Fruit fly (Drosophila melanogaster) whole organism, embryonic: ENCODE results near the gene CG10747.
A peak's percentile ranks its signal among the peaks of the same experiment; 100 is the strongest.

Experiments
- Atf6 ChIP-seq: fragments of 200-800 bp; sonication (Bioruptor generic); IDR thresholded peaks from 2 replicates; pipeline ENCODE4 v1.3.6; 2022; ENCODE audit warnings: missing biosample characterization, missing genetic modification characterization
- Awh ChIP-seq: fragments of 200-800 bp; sonication (Bioruptor generic); IDR thresholded peaks from 2 replicates; pipeline ENCODE4, ENCODE4 v1.3.6; 2022; ENCODE audit warnings: missing biosample characterization, missing genetic modification characterization
- C15 ChIP-seq: fragments of 200-800 bp; sonication (Bioruptor generic); IDR thresholded peaks from 3 replicates; pipeline ENCODE4 v1.3.6; 2022; ENCODE audit warnings: missing biosample characterization, missing genetic modification characterization
- CG10267 ChIP-seq: fragments of 200-800 bp; sonication (Bioruptor generic); optimal IDR thresholded peaks from 2 replicates; lab custom pipeline; 2018; ENCODE audit warnings: missing biosample characterization, mild to moderate bottlenecking, missing genetic modification characterization, moderate library complexity
- CG10462 ChIP-seq: fragments of 200-800 bp; sonication (Bioruptor generic); optimal IDR thresholded peaks from 2 replicates; lab custom pipeline; 2016; ENCODE audit warnings: missing biosample characterization, missing genetic modification characterization
- CG10979 ChIP-seq: fragments of 200-800 bp; sonication (Bioruptor generic); optimal IDR thresholded peaks from 2 replicates; lab custom pipeline; 2018; ENCODE audit warnings: missing biosample characterization, mild to moderate bottlenecking, missing genetic modification characterization, moderate library complexity
- CG11085 ChIP-seq: fragments of 200-800 bp; sonication (Bioruptor generic); IDR thresholded peaks from 2 replicates; pipeline ENCODE4 v1.3.6; 2022; ENCODE audit warnings: missing biosample characterization, missing genetic modification characterization
- CG11456 ChIP-seq: fragments of 200-800 bp; sonication (Bioruptor generic); IDR thresholded peaks from 3 replicates; pipeline ENCODE4 v1.3.6; 2022; ENCODE audit warnings: missing biosample characterization, missing genetic modification characterization
- CG11504 ChIP-seq: fragments of 200-800 bp; sonication (Bioruptor generic); optimal IDR thresholded peaks from 3 replicates; lab custom pipeline; 2019; ENCODE audit warnings: missing biosample characterization, mild to moderate bottlenecking, missing genetic modification characterization, moderate library complexity
- CG12744 ChIP-seq: fragments of 200-800 bp; sonication (Bioruptor generic); optimal IDR thresholded peaks from 2 replicates; lab custom pipeline; 2016; ENCODE audit warnings: missing biosample characterization, missing genetic modification characterization
- CG14050 ChIP-seq: fragments of 200-800 bp; sonication (Bioruptor generic); IDR thresholded peaks from 3 replicates; pipeline ENCODE4 v1.3.6; 2022; ENCODE audit warnings: missing biosample characterization, missing genetic modification characterization
- CG2202 ChIP-seq: fragments of 200-800 bp; sonication (Bioruptor generic); optimal IDR thresholded peaks from 2 replicates; lab custom pipeline; 2018; ENCODE audit warnings: missing biosample characterization, mild to moderate bottlenecking, missing genetic modification characterization
- CG2875 ChIP-seq: fragments of 200-800 bp; sonication (Bioruptor generic); optimal IDR thresholded peaks from 2 replicates; lab custom pipeline; 2017; ENCODE audit warnings: missing biosample characterization, mild to moderate bottlenecking, missing genetic modification characterization, missing genetic modification reagents
- CG30431 ChIP-seq: fragments of 200-800 bp; sonication (Bioruptor generic); optimal IDR thresholded peaks from 2 replicates; lab custom pipeline; 2017; ENCODE audit warnings: missing biosample characterization, missing genetic modification characterization
- CG33213 ChIP-seq: fragments of 200-800 bp; sonication (Bioruptor generic); optimal IDR thresholded peaks from 3 replicates; lab custom pipeline; 2016; ENCODE audit warnings: missing biosample characterization, missing genetic modification characterization
- CG3407 ChIP-seq: fragments of 200-800 bp; sonication (Bioruptor generic); optimal IDR thresholded peaks from 2 replicates; lab custom pipeline; 2018; ENCODE audit warnings: missing biosample characterization, mild to moderate bottlenecking, missing genetic modification characterization
- CG34224 ChIP-seq: fragments of 200-800 bp; sonication (Bioruptor generic); IDR thresholded peaks from 3 replicates; pipeline ENCODE4 v1.3.6; 2022; ENCODE audit warnings: missing biosample characterization, missing genetic modification characterization; ENCODE audit not compliant: partially characterized antibody
- CG4360 ChIP-seq: fragments of 200-800 bp; sonication (Bioruptor generic); IDR thresholded peaks from 2 replicates; pipeline ENCODE4 v1.3.6; 2022; ENCODE audit warnings: missing biosample characterization, missing genetic modification characterization
- CG5953 ChIP-seq: fragments of 200-800 bp; sonication (Bioruptor generic); IDR thresholded peaks from 2 replicates; pipeline ENCODE4 v1.3.6; 2022; ENCODE audit warnings: missing biosample characterization, missing genetic modification characterization
- CG6175 ChIP-seq: fragments of 200-800 bp; sonication (Bioruptor generic); IDR thresholded peaks from 3 replicates; pipeline ENCODE4 v1.3.6; 2022; ENCODE audit warnings: missing biosample characterization, missing genetic modification characterization
- CG6791 ChIP-seq: fragments of 200-800 bp; sonication (Bioruptor generic); IDR thresholded peaks from 3 replicates; pipeline ENCODE4 v1.3.6; 2022; ENCODE audit warnings: missing biosample characterization, missing genetic modification characterization; ENCODE audit not compliant: partially characterized antibody
- CG6813 ChIP-seq: fragments of 200-800 bp; sonication (Bioruptor generic); optimal IDR thresholded peaks from 2 replicates; lab custom pipeline; 2017; ENCODE audit warnings: missing biosample characterization, missing genetic modification characterization, mild to moderate bottlenecking, moderate library complexity, missing genetic modification reagents
- CG7271 ChIP-seq: fragments of 200-800 bp; sonication (Bioruptor generic); optimal IDR thresholded peaks from 2 replicates; lab custom pipeline; 2018; ENCODE audit warnings: missing biosample characterization, mild to moderate bottlenecking, missing genetic modification characterization, moderate library complexity
- CG7357 ChIP-seq: fragments of 200-800 bp; sonication (Bioruptor generic); IDR thresholded peaks from 3 replicates; pipeline ENCODE4 v1.3.6; 2022; ENCODE audit warnings: missing biosample characterization, missing genetic modification characterization
- CG7745 ChIP-seq: fragments of 200-800 bp; sonication (Bioruptor generic); optimal IDR thresholded peaks from 2 replicates; lab custom pipeline; 2018; ENCODE audit warnings: missing biosample characterization, mild to moderate bottlenecking, missing genetic modification characterization, moderate library complexity
- CG8765 ChIP-seq: fragments of 200-800 bp; sonication (Bioruptor generic); IDR thresholded peaks from 2 replicates; pipeline ENCODE4 v1.3.6; 2022; ENCODE audit warnings: missing biosample characterization, missing genetic modification characterization
- CG8924 ChIP-seq: fragments of 200-800 bp; optimal IDR thresholded peaks from 3 replicates; lab custom pipeline; 2019; ENCODE audit warnings: missing biosample characterization, mild to moderate bottlenecking, missing genetic modification characterization, moderate library complexity
- Dad ChIP-seq: fragments of 200-800 bp; sonication (Bioruptor generic); optimal IDR thresholded peaks from 3 replicates; lab custom pipeline; 2016; ENCODE audit warnings: missing biosample characterization, missing genetic modification characterization
- Dip2 ChIP-seq: fragments of 200-800 bp; sonication (Bioruptor generic); IDR thresholded peaks from 2 replicates; pipeline ENCODE4 v1.3.6; 2022; ENCODE audit warnings: missing biosample characterization, missing genetic modification characterization
- E2f2 ChIP-seq: fragments of 200-800 bp; sonication (Bioruptor generic); IDR thresholded peaks from 2 replicates; pipeline ENCODE4 v1.3.6; 2022; ENCODE audit warnings: missing biosample characterization, missing genetic modification characterization
- HLH4C ChIP-seq: fragments of 200-800 bp; sonication (Bioruptor generic); IDR thresholded peaks from 3 replicates; pipeline ENCODE4 v1.3.6; 2022; ENCODE audit warnings: missing biosample characterization, missing genetic modification characterization; ENCODE audit not compliant: partially characterized antibody
- HLH54F ChIP-seq: fragments of 200-800 bp; sonication (Bioruptor generic); optimal IDR thresholded peaks from 3 replicates; lab custom pipeline; 2016; ENCODE audit warnings: missing biosample characterization, missing genetic modification characterization
- Hr78 ChIP-seq, 2 experiments: fragments of 200-800 bp in 1 of 2; fragments of >200 bp in 1 of 2; sonication (Bioruptor generic) in 1 of 2; optimal IDR thresholded peaks; 2 replicates each; lab custom pipeline; 2017 to 2019; ENCODE audit warnings: missing biosample characterization in 2 of 2, missing genetic modification characterization in 2 of 2, mild to moderate bottlenecking in 1 of 2, moderate library complexity in 1 of 2
- Lim3 ChIP-seq: fragments of 200-800 bp; sonication (Bioruptor generic); IDR thresholded peaks from 2 replicates; pipeline ENCODE4 v1.3.6; 2022; ENCODE audit warnings: missing biosample characterization, missing genetic modification characterization
- NK7.1 ChIP-seq: fragments of 200-800 bp; sonication (Bioruptor generic); optimal IDR thresholded peaks from 3 replicates; lab custom pipeline; 2016; ENCODE audit warnings: missing biosample characterization, missing genetic modification characterization
- Pdp1 ChIP-seq, 2 experiments: fragments of 200-800 bp; sonication (Bioruptor generic); optimal IDR thresholded peaks; 3 replicates each; lab custom pipeline; 2016; ENCODE audit warnings: missing biosample characterization in 2 of 2, missing genetic modification characterization in 2 of 2, mild to moderate bottlenecking in 1 of 2, moderate library complexity in 1 of 2
- Xbp1 ChIP-seq: fragments of 200-800 bp; sonication (Bioruptor generic); optimal IDR thresholded peaks from 3 replicates; lab custom pipeline; 2016; ENCODE audit warnings: missing biosample characterization, mild to moderate bottlenecking, missing genetic modification characterization
- aop ChIP-seq: fragments of 200-800 bp; sonication (Bioruptor generic); IDR thresholded peaks from 2 replicates; pipeline ENCODE4 v1.3.6; 2022; ENCODE audit warnings: missing biosample characterization, missing genetic modification characterization
- bab2 ChIP-seq: fragments of 200-800 bp; sonication (Bioruptor generic); optimal IDR thresholded peaks from 2 replicates; lab custom pipeline; 2016; ENCODE audit warnings: missing biosample characterization, missing genetic modification characterization
- crp ChIP-seq, 2 experiments: fragments of 200-800 bp; sonication (Bioruptor generic); optimal IDR thresholded peaks; 2 replicates in 1 of 2; 3 replicates in 1 of 2; lab custom pipeline; 2017; ENCODE audit warnings: missing biosample characterization in 2 of 2, missing genetic modification characterization in 2 of 2, mild to moderate bottlenecking in 1 of 2, moderate library complexity in 1 of 2
- dpn ChIP-seq, 2 experiments: fragments of 200-800 bp; sonication (Bioruptor generic); optimal IDR thresholded peaks; 3 replicates each; lab custom pipeline; 2016; ENCODE audit warnings: missing biosample characterization in 2 of 2, missing genetic modification characterization in 2 of 2
- gce ChIP-seq: fragments of 200-800 bp; sonication (Bioruptor generic); IDR thresholded peaks from 3 replicates; pipeline ENCODE4 v1.3.6; 2022; ENCODE audit warnings: missing biosample characterization, missing genetic modification characterization
- grau ChIP-seq: fragments of 200-800 bp; optimal IDR thresholded peaks from 3 replicates; lab custom pipeline; 2019; ENCODE audit warnings: missing biosample characterization, mild to moderate bottlenecking, missing genetic modification characterization, moderate library complexity
- kni ChIP-seq: fragments of 200-800 bp; sonication (Bioruptor generic); optimal IDR thresholded peaks from 3 replicates; lab custom pipeline; 2017; ENCODE audit warnings: mild to moderate bottlenecking, missing biosample characterization, missing genetic modification reagents, missing genetic modification characterization
- p53 ChIP-seq: fragments of 200-800 bp; sonication (Bioruptor generic); optimal IDR thresholded peaks from 2 replicates; lab custom pipeline; 2016; ENCODE audit warnings: missing biosample characterization, missing genetic modification characterization
- pb ChIP-seq: fragments of 200-800 bp; sonication (Bioruptor generic); optimal IDR thresholded peaks from 3 replicates; lab custom pipeline; 2016; ENCODE audit warnings: missing biosample characterization, missing genetic modification characterization
- run ChIP-seq: fragments of 200-800 bp; sonication (Bioruptor generic); optimal IDR thresholded peaks from 3 replicates; lab custom pipeline; 2018; ENCODE audit warnings: missing biosample characterization, mild to moderate bottlenecking, missing genetic modification characterization
- tgo ChIP-seq: fragments of 200-800 bp; sonication (Bioruptor generic); IDR thresholded peaks from 3 replicates; pipeline ENCODE4 v1.3.6; 2022; ENCODE audit warnings: missing biosample characterization, missing genetic modification characterization
- yki ChIP-seq: fragments of >200 bp; optimal IDR thresholded peaks from 3 replicates; lab custom pipeline; 2018
- zfh2 ChIP-seq: fragments of 200-800 bp; sonication (Bioruptor generic); optimal IDR thresholded peaks from 2 replicates; lab custom pipeline; 2016; ENCODE audit warnings: missing biosample characterization, missing genetic modification characterization

CG10747 gene

DNA sequence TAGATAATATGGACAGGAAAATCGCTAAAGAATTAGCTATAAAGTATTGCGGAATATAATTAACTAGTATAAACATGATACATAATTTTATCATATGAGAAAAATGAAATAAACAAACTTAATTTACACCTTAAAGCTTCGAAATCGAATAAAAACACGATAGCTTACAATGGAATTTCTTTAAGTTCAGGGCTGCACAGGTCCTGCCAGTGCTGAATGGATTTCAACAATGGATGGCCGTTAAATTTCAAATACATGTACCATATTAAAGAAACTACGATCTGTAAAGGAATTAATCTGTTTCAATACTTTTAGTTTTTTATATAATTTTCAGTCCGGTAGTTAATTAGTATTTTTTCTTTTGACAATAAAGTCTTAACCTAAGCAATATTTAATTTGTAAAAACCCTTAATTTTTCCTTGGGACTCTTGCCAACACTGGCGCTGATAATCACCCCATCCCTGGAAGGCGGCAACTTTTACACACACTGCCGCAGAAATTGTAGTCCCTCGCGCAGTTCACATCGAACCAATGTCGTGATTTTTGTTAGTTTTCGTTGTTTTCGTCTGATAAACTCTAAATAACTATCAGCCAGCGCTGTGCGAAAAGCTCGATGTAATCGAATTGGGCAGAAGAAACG is 30.0 kb downstream of the CG10747 start, which contains the start of the genes barr and lok (continued):
- TF ChIP-seq kni (GFP tag; lab: Kevin White, UChicago) = no peak
- TF ChIP-seq CG12744 = peak; percentile 1
- TF ChIP-seq CG11085 (GFP tag; lab: Robert Waterston, UW) = no peak
- peak; percentile 17 for TF ChIP-seq CG10979 (tag; lab: Kevin White, UChicago)
- TF ChIP-seq aop = no peak
- no peak for TF ChIP-seq Awh (GFP tag; lab: Robert Waterston, UW)
- no peak for TF ChIP-seq Lim3
- peak in 1 of 2 experiments; percentile 9 for TF ChIP-seq crp (GFP tag; optimal IDR thresholded peaks at IDR 0.05; lab: Kevin White, UChicago)
- TF ChIP-seq run (tag; lab: Kevin White, UChicago) = no peak
- no peak for TF ChIP-seq CG14050 (GFP tag; lab: Robert Waterston, UW)
- TF ChIP-seq tgo = peak; percentile 40; the same call in 1 of the 3 replicates
- TF ChIP-seq CG6791 (GFP tag; lab: Robert Waterston, UW) = no peak
- TF ChIP-seq CG3407 (GFP tag; lab: Kevin White, UChicago) = no peak
- TF ChIP-seq CG5953 (GFP tag; lab: Robert Waterston, UW) = no peak
- no peak for TF ChIP-seq HLH4C (GFP tag; lab: Robert Waterston, UW)
- TF ChIP-seq Atf6 = no peak
- TF ChIP-seq Pdp1 (GFP tag; optimal IDR thresholded peaks at IDR 0.05; lab: Kevin White, UChicago) = peak in 1 of 2 experiments; percentile 56
- no peak for TF ChIP-seq CG6813 (GFP tag; lab: Kevin White, UChicago)
- no peak for TF ChIP-seq CG6175 (GFP tag; lab: Robert Waterston, UW)
- peak; percentile 70 for TF ChIP-seq CG8924 (tag; lab: Kevin White, UChicago)
- no peak for TF ChIP-seq gce
- TF ChIP-seq Dip2 (GFP tag; lab: Robert Waterston, UW) = no peak
- no peak for TF ChIP-seq CG11456 (GFP tag; lab: Robert Waterston, UW)
- no peak for TF ChIP-seq CG8765 (GFP tag; lab: Robert Waterston, UW)
- peak; percentile 41 for TF ChIP-seq CG10462 (GFP tag; lab: Kevin White, UChicago)
- peak; percentile 96 for TF ChIP-seq CG10267 (tag; lab: Kevin White, UChicago)
- TF ChIP-seq CG7271 (tag; lab: Kevin White, UChicago) = no peak
- TF ChIP-seq CG2202 = no peak
- no peak for TF ChIP-seq Dad (GFP tag; lab: Kevin White, UChicago)
- TF ChIP-seq CG7745 (tag; lab: Kevin White, UChicago) = no peak
- peak; percentile 60 for TF ChIP-seq grau
- no peak for TF ChIP-seq CG30431 (GFP tag; lab: Kevin White, UChicago)
- no peak for TF ChIP-seq CG34224 (GFP tag; lab: Robert Waterston, UW)
- TF ChIP-seq yki (lab: Kevin White, UChicago) = no peak
- TF ChIP-seq C15 (GFP tag; lab: Robert Waterston, UW) = no peak
- peak; percentile 68 for TF ChIP-seq CG11504 (tag; lab: Kevin White, UChicago)
- TF ChIP-seq zfh2 (GFP tag; lab: Kevin White, UChicago) = peak; percentile 67
- TF ChIP-seq NK7.1 = no peak
- no peak for TF ChIP-seq p53
- TF ChIP-seq bab2 (GFP tag; lab: Kevin White, UChicago) = peak; percentile 24
- peak; percentile 10 for TF ChIP-seq CG33213
- no peak for TF ChIP-seq Hr78 (GFP tag; optimal IDR thresholded peaks at IDR 0.05; lab: Kevin White, UChicago)
- TF ChIP-seq CG2875 = peak; percentile 29
- peak; percentile 63 for TF ChIP-seq Xbp1 (GFP tag; lab: Kevin White, UChicago)
- TF ChIP-seq dpn (GFP tag; optimal IDR thresholded peaks at IDR 0.05; lab: Kevin White, UChicago) = peak; percentile 43 to 63
- TF ChIP-seq CG4360 (GFP tag; lab: Robert Waterston, UW) = no peak
- peak; percentile 49 for TF ChIP-seq E2f2 (GFP tag; lab: Robert Waterston, UW)
- TF ChIP-seq CG7357 (GFP tag; lab: Robert Waterston, UW) = 0 out of 3 replicates have a peak, but pooled peaks have one; percentile 36
- no peak for TF ChIP-seq pb
- TF ChIP-seq HLH54F = peak; percentile 63
